Fruit fly (Drosophila melanogaster) whole organism, embryonic: ENCODE measurements around the gene Son.

Experiments used
- B-H1 ChIP-seq: fragments of 200-800 bp; sonication (Bioruptor generic); IDR thresholded peaks from 3 replicates; pipeline ENCODE4 v1.3.6; 2022; ENCODE audit warnings: missing biosample characterization, missing genetic modification characterization
- CG10267 ChIP-seq: fragments of 200-800 bp; sonication (Bioruptor generic); optimal IDR thresholded peaks from 2 replicates; lab custom pipeline; 2018; ENCODE audit warnings: missing biosample characterization, mild to moderate bottlenecking, missing genetic modification characterization, moderate library complexity
- CG10462 ChIP-seq: fragments of 200-800 bp; sonication (Bioruptor generic); optimal IDR thresholded peaks from 2 replicates; lab custom pipeline; 2016; ENCODE audit warnings: missing biosample characterization, missing genetic modification characterization
- CG10979 ChIP-seq: fragments of 200-800 bp; sonication (Bioruptor generic); optimal IDR thresholded peaks from 2 replicates; lab custom pipeline; 2018; ENCODE audit warnings: missing biosample characterization, mild to moderate bottlenecking, missing genetic modification characterization, moderate library complexity
- CG11247 ChIP-seq: fragments of 200-800 bp; sonication (Bioruptor generic); IDR thresholded peaks from 2 replicates; pipeline ENCODE4 v1.3.6; 2022; ENCODE audit warnings: missing biosample characterization, missing genetic modification characterization
- CG11723 ChIP-seq: fragments of 200-800 bp; sonication (Bioruptor generic); optimal IDR thresholded peaks from 2 replicates; lab custom pipeline; 2017; ENCODE audit warnings: missing biosample characterization, mild to moderate bottlenecking, missing genetic modification characterization
- CG12104 ChIP-seq: fragments of 200-800 bp; sonication (Bioruptor generic); optimal IDR thresholded peaks from 3 replicates; lab custom pipeline; 2016; ENCODE audit warnings: missing biosample characterization, missing genetic modification characterization
- CG13775 ChIP-seq: fragments of 200-800 bp; sonication (Bioruptor generic); optimal IDR thresholded peaks from 3 replicates; lab custom pipeline; 2017; ENCODE audit warnings: missing biosample characterization, mild to moderate bottlenecking, missing genetic modification characterization
- CG13894 ChIP-seq: fragments of 200-800 bp; sonication (Bioruptor generic); optimal IDR thresholded peaks from 3 replicates; lab custom pipeline; 2018; ENCODE audit warnings: missing biosample characterization, mild to moderate bottlenecking, missing genetic modification characterization, moderate library complexity
- CG15601 ChIP-seq: fragments of 200-800 bp; sonication (Bioruptor generic); optimal IDR thresholded peaks from 3 replicates; lab custom pipeline; 2019; ENCODE audit warnings: missing biosample characterization, mild to moderate bottlenecking, missing genetic modification characterization, moderate library complexity
- CG15696 ChIP-seq: fragments of 200-800 bp; sonication (Bioruptor generic); optimal IDR thresholded peaks from 2 replicates; lab custom pipeline; 2019; ENCODE audit warnings: missing biosample characterization, mild to moderate bottlenecking, missing genetic modification characterization, moderate library complexity
- CG2120 ChIP-seq: fragments of 200-800 bp; sonication (Bioruptor generic); optimal IDR thresholded peaks from 3 replicates; lab custom pipeline; 2016; ENCODE audit warnings: missing biosample characterization, missing genetic modification characterization
- CG32532 ChIP-seq: fragments of 200-800 bp; sonication (Bioruptor generic); IDR thresholded peaks from 2 replicates; pipeline ENCODE4 v1.3.6; 2022; ENCODE audit warnings: missing biosample characterization, missing genetic modification characterization
- CG3726 ChIP-seq: fragments of 200-800 bp; sonication (Bioruptor generic); IDR thresholded peaks from 3 replicates; pipeline ENCODE4, ENCODE4 v1.3.6; 2022; ENCODE audit warnings: missing biosample characterization, missing genetic modification characterization
- CG4820 ChIP-seq: fragments of 200-800 bp; sonication (Bioruptor generic); optimal IDR thresholded peaks from 3 replicates; lab custom pipeline; 2016; ENCODE audit warnings: missing biosample characterization, missing genetic modification characterization
- CG5953 ChIP-seq: fragments of 200-800 bp; sonication (Bioruptor generic); IDR thresholded peaks from 2 replicates; pipeline ENCODE4 v1.3.6; 2022; ENCODE audit warnings: missing biosample characterization, missing genetic modification characterization
- CG6689 ChIP-seq: fragments of 200-800 bp; sonication (Bioruptor generic); IDR thresholded peaks from 2 replicates; pipeline ENCODE4 v1.3.6; 2022; ENCODE audit warnings: missing biosample characterization, missing genetic modification characterization
- CG6765 ChIP-seq: fragments of 200-800 bp; sonication (Bioruptor generic); optimal IDR thresholded peaks from 3 replicates; lab custom pipeline; 2017; ENCODE audit warnings: missing biosample characterization, mild to moderate bottlenecking, missing genetic modification characterization
- CG7271 ChIP-seq: fragments of 200-800 bp; sonication (Bioruptor generic); optimal IDR thresholded peaks from 2 replicates; lab custom pipeline; 2018; ENCODE audit warnings: missing biosample characterization, mild to moderate bottlenecking, missing genetic modification characterization, moderate library complexity
- CG8765 ChIP-seq: fragments of 200-800 bp; sonication (Bioruptor generic); IDR thresholded peaks from 2 replicates; pipeline ENCODE4 v1.3.6; 2022; ENCODE audit warnings: missing biosample characterization, missing genetic modification characterization
- CG8944 ChIP-seq: fragments of 200-800 bp; sonication (Bioruptor generic); optimal IDR thresholded peaks from 3 replicates; lab custom pipeline; 2016; ENCODE audit warnings: missing biosample characterization, missing genetic modification characterization
- CG9797 ChIP-seq: fragments of 200-800 bp; sonication (Bioruptor generic); optimal IDR thresholded peaks from 3 replicates; lab custom pipeline; 2018; ENCODE audit warnings: missing biosample characterization, mild to moderate bottlenecking, missing genetic modification characterization
- CG9932 ChIP-seq: fragments of 200-800 bp; sonication (Bioruptor generic); IDR thresholded peaks from 2 replicates; pipeline ENCODE4 v1.3.6; 2022; ENCODE audit warnings: missing biosample characterization, missing genetic modification characterization
- CTCF ChIP-seq: fragments of 200-800 bp; sonication (Bioruptor generic); optimal IDR thresholded peaks from 2 replicates; lab custom pipeline; 2017; ENCODE audit warnings: missing biosample characterization, mild to moderate bottlenecking, missing genetic modification characterization, moderate library complexity
- Camta ChIP-seq: fragments of 200-800 bp; sonication (Bioruptor generic); optimal IDR thresholded peaks from 2 replicates; lab custom pipeline; 2016; ENCODE audit warnings: missing biosample characterization, missing genetic modification characterization
- D19A ChIP-seq: fragments of 200-800 bp; optimal IDR thresholded peaks from 3 replicates; lab custom pipeline; 2019; ENCODE audit warnings: missing biosample characterization, mild to moderate bottlenecking, missing genetic modification characterization, moderate library complexity
- Ets97D ChIP-seq: fragments of 200-800 bp; sonication (Bioruptor generic); optimal IDR thresholded peaks from 3 replicates; lab custom pipeline; 2016; ENCODE audit warnings: missing biosample characterization, missing genetic modification characterization
- Hsf ChIP-seq: fragments of 200-800 bp; sonication (Bioruptor generic); optimal IDR thresholded peaks from 3 replicates; lab custom pipeline; 2016; ENCODE audit warnings: missing biosample characterization, missing genetic modification characterization
- Mes4 ChIP-seq: fragments of 200-800 bp; sonication (Bioruptor generic); optimal IDR thresholded peaks from 2 replicates; lab custom pipeline; 2016; ENCODE audit warnings: missing biosample characterization, missing genetic modification characterization
- NFAT ChIP-seq: fragments of 200-800 bp; sonication (Bioruptor generic); IDR thresholded peaks from 2 replicates; pipeline ENCODE4 v1.3.6; 2022; ENCODE audit warnings: missing biosample characterization, missing genetic modification characterization
- Sry-β ChIP-seq: fragments of 200-800 bp; sonication (Bioruptor generic); optimal IDR thresholded peaks from 2 replicates; lab custom pipeline; 2018; ENCODE audit warnings: missing biosample characterization, mild to moderate bottlenecking, missing genetic modification characterization, moderate library complexity
- Taf1 ChIP-seq: fragments of 200-800 bp; sonication (Bioruptor generic); IDR thresholded peaks from 2 replicates; pipeline ENCODE4 v1.3.6; 2022; ENCODE audit warnings: missing biosample characterization, missing genetic modification characterization
- Vsx1 ChIP-seq: fragments of 200-800 bp; sonication (Bioruptor generic); optimal IDR thresholded peaks from 2 replicates; lab custom pipeline; 2017; ENCODE audit warnings: missing biosample characterization, mild to moderate bottlenecking, missing genetic modification characterization, missing genetic modification reagents
- ab ChIP-seq: fragments of 200-800 bp; sonication (Bioruptor generic); optimal IDR thresholded peaks from 2 replicates; lab custom pipeline; 2016; ENCODE audit warnings: missing biosample characterization, missing genetic modification characterization
- abd-A ChIP-seq: fragments of 200-800 bp; sonication (Bioruptor generic); optimal IDR thresholded peaks from 3 replicates; lab custom pipeline; 2019; ENCODE audit warnings: missing biosample characterization, mild to moderate bottlenecking, missing genetic modification characterization, moderate library complexity
- ap ChIP-seq: fragments of 200-800 bp; sonication (Bioruptor generic); IDR thresholded peaks from 2 replicates; pipeline ENCODE4 v1.3.6; 2022; ENCODE audit warnings: missing biosample characterization, missing genetic modification characterization
- cato ChIP-seq: fragments of 200-800 bp; sonication (Bioruptor generic); optimal IDR thresholded peaks from 2 replicates; lab custom pipeline; 2016; ENCODE audit warnings: missing biosample characterization, missing genetic modification characterization, borderline replicate concordance
- da ChIP-seq: fragments of 200-800 bp; sonication (Bioruptor generic); optimal IDR thresholded peaks from 2 replicates; lab custom pipeline; 2016; ENCODE audit warnings: missing biosample characterization, missing genetic modification characterization
- ewg ChIP-seq: fragments of 200-800 bp; sonication (Bioruptor generic); optimal IDR thresholded peaks from 3 replicates; lab custom pipeline; 2017; ENCODE audit warnings: mild to moderate bottlenecking, missing biosample characterization, missing genetic modification reagents, missing genetic modification characterization
- eyg ChIP-seq: fragments of 200-800 bp; sonication (Bioruptor generic); optimal IDR thresholded peaks from 3 replicates; lab custom pipeline; 2016; ENCODE audit warnings: missing biosample characterization, missing genetic modification characterization
- fd96Cb ChIP-seq: fragments of 200-800 bp; sonication (Bioruptor generic); optimal IDR thresholded peaks from 2 replicates; lab custom pipeline; 2018; ENCODE audit warnings: missing biosample characterization, mild to moderate bottlenecking, missing genetic modification characterization, moderate library complexity
- ken ChIP-seq: fragments of 200-800 bp; sonication (Bioruptor generic); IDR thresholded peaks from 3 replicates; pipeline ENCODE4 v1.3.6; 2022; ENCODE audit warnings: missing biosample characterization, missing genetic modification characterization
- lilli ChIP-seq: fragments of 200-800 bp; sonication (Bioruptor generic); optimal IDR thresholded peaks from 3 replicates; lab custom pipeline; 2016; ENCODE audit warnings: missing biosample characterization, missing genetic modification characterization
- lmd ChIP-seq: fragments of 200-800 bp; sonication (Bioruptor generic); IDR thresholded peaks from 2 replicates; pipeline ENCODE4 v1.3.6; 2022; ENCODE audit warnings: missing biosample characterization, missing genetic modification characterization
- repo ChIP-seq: fragments of 200-800 bp; sonication (Bioruptor generic); optimal IDR thresholded peaks from 2 replicates; lab custom pipeline; 2016; ENCODE audit warnings: missing biosample characterization, missing genetic modification characterization
- sens ChIP-seq: fragments of 200-800 bp; sonication (Bioruptor generic); peaks from one replicate; lab custom pipeline; 2016; ENCODE audit warnings: missing biosample characterization, missing genetic modification characterization
- tup ChIP-seq: fragments of 200-800 bp; sonication (Bioruptor generic); optimal IDR thresholded peaks from 2 replicates; lab custom pipeline; 2016; ENCODE audit warnings: missing biosample characterization, mild to moderate bottlenecking, missing genetic modification characterization, moderate library complexity
- tx ChIP-seq: fragments of 200-800 bp; sonication (Bioruptor generic); optimal IDR thresholded peaks from 2 replicates; lab custom pipeline; 2016; ENCODE audit warnings: missing biosample characterization, missing genetic modification characterization
- vvl ChIP-seq: fragments of 200-800 bp; sonication (Bioruptor generic); IDR thresholded peaks from 2 replicates; pipeline ENCODE4 v1.3.6; 2022; ENCODE audit warnings: missing biosample characterization, missing genetic modification characterization
- wek ChIP-seq: fragments of 200-800 bp; sonication (Bioruptor generic); optimal IDR thresholded peaks from 3 replicates; lab custom pipeline; 2018; ENCODE audit warnings: missing biosample characterization, mild to moderate bottlenecking, missing genetic modification characterization, moderate library complexity
- z ChIP-seq: fragments of 200-800 bp; sonication (Bioruptor generic); IDR thresholded peaks from 3 replicates; pipeline ENCODE4 v1.3.6; 2022; ENCODE audit warnings: missing biosample characterization, missing genetic modification characterization
- zfh2 ChIP-seq: fragments of 200-800 bp; sonication (Bioruptor generic); optimal IDR thresholded peaks from 2 replicates; lab custom pipeline; 2016; ENCODE audit warnings: missing biosample characterization, missing genetic modification characterization

Gene Son

dm6 chr3R:9618331-9618730 lies 40.5 kb downstream of the Son start (continued):
- no peak for TF ChIP-seq CG13894 (tag; lab: Kevin White, UChicago)
- peak; percentile 54 for TF ChIP-seq CG15696
- TF ChIP-seq da (GFP tag; lab: Kevin White, UChicago) = no peak
- peak; percentile 65 for TF ChIP-seq Mes4 (GFP tag; lab: Kevin White, UChicago)
- TF ChIP-seq ab = peak; percentile 71
- TF ChIP-seq CG15601 (tag; lab: Kevin White, UChicago) = peak; percentile 62
- no peak for TF ChIP-seq CG12104 (GFP tag; lab: Kevin White, UChicago)
- TF ChIP-seq CG5953 (GFP tag; lab: Robert Waterston, UW) = peak; percentile 79
- peak; percentile 77 for TF ChIP-seq CG10979 (tag; lab: Kevin White, UChicago)
- TF ChIP-seq Taf1 (GFP tag; lab: Robert Waterston, UW) = peak; percentile 40; the same call in 1 of the 2 replicates
- TF ChIP-seq CG2120 (GFP tag; lab: Kevin White, UChicago) = peak; percentile 44
- TF ChIP-seq CG3726 (GFP tag; lab: Robert Waterston, UW) = peak; percentile 82
- peak; percentile 35 for TF ChIP-seq zfh2 (GFP tag; lab: Kevin White, UChicago)
- peak; percentile 45 for TF ChIP-seq CG13775
- TF ChIP-seq tx (GFP tag; lab: Kevin White, UChicago) = peak; percentile 50
- TF ChIP-seq ap (GFP tag; lab: Robert Waterston, UW) = peak; percentile 71
- TF ChIP-seq fd96Cb (tag; lab: Kevin White, UChicago) = peak; percentile 79
- no peak for TF ChIP-seq CG9797 (GFP tag; lab: Kevin White, UChicago)
- peak; percentile 61 for TF ChIP-seq B-H1 (GFP tag; lab: Robert Waterston, UW)
- no peak for TF ChIP-seq CG6765 (GFP tag; lab: Kevin White, UChicago)
- peak; percentile 44 for TF ChIP-seq CG8944 (GFP tag; lab: Kevin White, UChicago)
- peak; percentile 73 for TF ChIP-seq lilli (GFP tag; lab: Kevin White, UChicago)
- TF ChIP-seq sens (GFP tag; lab: Kevin White, UChicago) = peak; percentile 95
- TF ChIP-seq ewg (GFP tag; lab: Kevin White, UChicago) = peak; percentile 64
- TF ChIP-seq z = no peak
- TF ChIP-seq CG11723 = peak; percentile 56
- peak; percentile 74 for TF ChIP-seq repo (GFP tag; lab: Kevin White, UChicago)
- TF ChIP-seq Vsx1 (GFP tag; lab: Kevin White, UChicago) = no peak
- TF ChIP-seq lmd (GFP tag; lab: Robert Waterston, UW) = peak; percentile 84
- peak; percentile 22 for TF ChIP-seq tup (GFP tag; lab: Kevin White, UChicago)
- peak; percentile 4 for TF ChIP-seq eyg (GFP tag; lab: Kevin White, UChicago)
- peak; percentile 22 for TF ChIP-seq CTCF (GFP tag; lab: Kevin White, UChicago)
- peak; percentile 78 for TF ChIP-seq CG6689 (GFP tag; lab: Robert Waterston, UW)
- peak; percentile 74 for TF ChIP-seq CG32532
- TF ChIP-seq Hsf = peak; percentile 72
- TF ChIP-seq ken (GFP tag; lab: Robert Waterston, UW) = peak; percentile 82; the same call in 2 of the 3 replicates
- TF ChIP-seq CG11247 = peak; percentile 78
- peak; percentile 53 for TF ChIP-seq NFAT (GFP tag; lab: Robert Waterston, UW)
- peak; percentile 81 for TF ChIP-seq CG4820
- TF ChIP-seq CG10462 (GFP tag; lab: Kevin White, UChicago) = peak; percentile 23
- peak; percentile 90 for TF ChIP-seq vvl (GFP tag; lab: Robert Waterston, UW)
- TF ChIP-seq Ets97D = peak; percentile 12
- peak; percentile 51 for TF ChIP-seq wek (GFP tag; lab: Kevin White, UChicago)
- TF ChIP-seq CG8765 (GFP tag; lab: Robert Waterston, UW) = 0 out of 2 replicates have a peak, but pooled peaks have one; percentile 52
- peak; percentile 44; the same call in 1 of the 2 replicates for TF ChIP-seq CG9932 (GFP tag; lab: Robert Waterston, UW)
- peak; percentile 73 for TF ChIP-seq Camta (GFP tag; lab: Kevin White, UChicago)
- TF ChIP-seq D19A (tag; lab: Kevin White, UChicago) = peak; percentile 8
- no peak for TF ChIP-seq Sry-β
- TF ChIP-seq cato = peak; percentile 44
- TF ChIP-seq abd-A (tag; lab: Kevin White, UChicago) = no peak
- TF ChIP-seq CG10267 (tag; lab: Kevin White, UChicago) = peak; percentile 45
- no peak for TF ChIP-seq CG7271
